Worm (Caenorhabditis elegans) whole organism, L4 larva: Measurements from ENCODE around the gene cah-4.

ENCODE experiments used
- F10B5.3 ChIP-seq: sonication (generic microtip); optimal IDR thresholded peaks from 2 replicates; lab custom pipeline; 2016; ENCODE audit warnings: mild to moderate bottlenecking, missing genetic modification characterization, missing compliant biosample characterization
- F37D6.2 ChIP-seq: sonication (generic microtip); optimal IDR thresholded peaks from 2 replicates; lab custom pipeline; 2016; ENCODE audit warnings: mild to moderate bottlenecking, missing genetic modification characterization, missing compliant biosample characterization
- T20F7.1 ChIP-seq: fragments of 200-800 bp; sonication (Bioruptor generic); optimal IDR thresholded peaks from 2 replicates; lab custom pipeline; 2018; ENCODE audit warnings: mild to moderate bottlenecking, missing genetic modification characterization, missing compliant biosample characterization
- Y105C5A.15 ChIP-seq: fragments of 200-800 bp; sonication (Bioruptor generic); IDR thresholded peaks from 2 replicates; pipeline ENCODE4 v1.3.6; 2022; ENCODE audit warnings: missing genetic modification characterization, missing compliant biosample characterization
- Y48G9A.11 ChIP-seq: fragments of 200-800 bp; sonication (Bioruptor generic); IDR thresholded peaks from 2 replicates; pipeline ENCODE4 v1.3.6; 2022; ENCODE audit warnings: missing genetic modification reagents, missing genetic modification characterization, missing compliant biosample characterization
- Y5F2A.4 ChIP-seq: fragments of 200-800 bp; sonication (Bioruptor generic); optimal IDR thresholded peaks from 2 replicates; lab custom pipeline; 2018; ENCODE audit warnings: mild to moderate bottlenecking, missing genetic modification characterization, missing compliant biosample characterization
- Y75B8A.6 ChIP-seq: fragments of 200-800 bp; sonication (Bioruptor generic); IDR thresholded peaks from 2 replicates; pipeline ENCODE4 v1.3.6; 2022; ENCODE audit warnings: missing genetic modification reagents, missing genetic modification characterization, missing compliant biosample characterization
- ZK337.2 ChIP-seq: fragments of 200-800 bp; sonication (Bioruptor generic); IDR thresholded peaks from 2 replicates; pipeline ENCODE4 v1.3.6; 2022; ENCODE audit warnings: missing genetic modification reagents, missing genetic modification characterization, missing compliant biosample characterization
- ZK546.5 ChIP-seq, 2 experiments: sonication (generic microtip); optimal IDR thresholded peaks; 2 replicates each; lab custom pipeline; 2017; ENCODE audit warnings: missing biosample characterization in 2 of 2, missing genetic modification characterization in 2 of 2
- ceh-28 ChIP-seq: fragments of 150-350 bp; optimal IDR thresholded peaks from 2 replicates; lab custom pipeline; 2014; ENCODE audit warnings: missing biosample characterization, missing genetic modification reagents, missing genetic modification characterization
- ces-1 ChIP-seq: fragments of 150-350 bp; sonication (generic microtip); optimal IDR thresholded peaks from 4 replicates; lab custom pipeline; 2014; ENCODE audit warnings: missing biosample characterization, missing genetic modification reagents, missing genetic modification characterization
- daf-19 ChIP-seq: fragments of 200-800 bp; sonication (Bioruptor generic); conservative IDR thresholded peaks from 2 replicates; pipeline ENCODE4 v1.3.6; 2022; ENCODE audit warnings: missing genetic modification characterization, missing compliant biosample characterization
- dmd-8 ChIP-seq: fragments of 200-800 bp; sonication (Bioruptor generic); IDR thresholded peaks from 2 replicates; pipeline ENCODE4 v1.3.6; 2022; ENCODE audit warnings: missing genetic modification characterization, missing compliant biosample characterization
- dpl-1 ChIP-seq: fragments of 150-350 bp; optimal IDR thresholded peaks from 2 replicates; lab custom pipeline; 2014; ENCODE audit warnings: missing biosample characterization, missing genetic modification reagents, missing genetic modification characterization
- duxl-1 ChIP-seq: sonication (generic microtip); optimal IDR thresholded peaks from 2 replicates; lab custom pipeline; 2016; ENCODE audit warnings: mild to moderate bottlenecking, missing genetic modification characterization, moderate library complexity, missing compliant biosample characterization; ENCODE audit not compliant: poor library complexity
- dve-1 ChIP-seq: sonication (generic microtip); optimal IDR thresholded peaks from 2 replicates; lab custom pipeline; 2017; ENCODE audit warnings: antibody characterized with exemption, mild to moderate bottlenecking, missing genetic modification characterization, missing compliant biosample characterization; ENCODE audit not compliant: insufficient read depth
- egl-27 ChIP-seq: sonication (generic microtip); optimal IDR thresholded peaks from 3 replicates; lab custom pipeline; 2017; ENCODE audit warnings: missing biosample characterization, missing genetic modification reagents, missing genetic modification characterization
- fkh-10 ChIP-seq: fragments of 150-350 bp; optimal IDR thresholded peaks from 2 replicates; lab custom pipeline; 2014; ENCODE audit warnings: missing biosample characterization, missing genetic modification reagents, missing genetic modification characterization
- fos-1 ChIP-seq: fragments of 150-350 bp; optimal IDR thresholded peaks from 2 replicates; lab custom pipeline; 2014; ENCODE audit warnings: missing biosample characterization, missing genetic modification characterization
- gei-8 ChIP-seq: fragments of 200-800 bp; sonication (Bioruptor generic); optimal IDR thresholded peaks from 2 replicates; lab custom pipeline; 2018; ENCODE audit warnings: mild to moderate bottlenecking, missing genetic modification characterization, missing compliant biosample characterization
- hlh-30 ChIP-seq: sonication (generic microtip); optimal IDR thresholded peaks from 2 replicates; lab custom pipeline; 2017; ENCODE audit warnings: antibody characterized with exemption, mild to moderate bottlenecking, missing genetic modification characterization, missing compliant biosample characterization; ENCODE audit not compliant: insufficient read depth
- hmg-1.1 ChIP-seq: fragments of 200-800 bp; sonication (Bioruptor generic); IDR thresholded peaks from 2 replicates; pipeline ENCODE4 v1.3.6; 2022; ENCODE audit warnings: missing genetic modification reagents, missing genetic modification characterization, missing compliant biosample characterization
- lim-7 ChIP-seq: fragments of 200-800 bp; sonication (Bioruptor generic); IDR thresholded peaks from 2 replicates; pipeline ENCODE4 v1.3.6; 2022; ENCODE audit warnings: missing genetic modification characterization, missing compliant biosample characterization
- lin-1 ChIP-seq: fragments of 200-800 bp; sonication (Bioruptor generic); IDR thresholded peaks from 2 replicates; pipeline ENCODE4 v1.3.6; 2022; ENCODE audit warnings: missing genetic modification reagents, missing genetic modification characterization, missing compliant biosample characterization
- lin-13 ChIP-seq: fragments of 150-350 bp; optimal IDR thresholded peaks from 2 replicates; lab custom pipeline; 2014; ENCODE audit warnings: missing biosample characterization, missing genetic modification reagents, missing genetic modification characterization
- lin-38 ChIP-seq: fragments of 200-800 bp; sonication (Bioruptor generic); IDR thresholded peaks from 2 replicates; pipeline ENCODE4 v1.3.6; 2022; ENCODE audit warnings: missing genetic modification reagents, missing genetic modification characterization, missing compliant biosample characterization
- lin-39 ChIP-seq: fragments of 150-350 bp; optimal IDR thresholded peaks from 2 replicates; lab custom pipeline; 2014; ENCODE audit warnings: missing biosample characterization, missing genetic modification reagents, missing genetic modification characterization
- lir-3 ChIP-seq: sonication (generic microtip); optimal IDR thresholded peaks from 2 replicates; lab custom pipeline; 2016; ENCODE audit warnings: mild to moderate bottlenecking, missing genetic modification characterization, missing compliant biosample characterization
- madf-5 ChIP-seq, 2 experiments: fragments of 200-800 bp; sonication (Bioruptor generic); IDR thresholded peaks; 2 replicates each; pipeline ENCODE4 v1.3.6; 2022; ENCODE audit warnings: missing compliant biosample characterization in 2 of 2, missing genetic modification characterization in 2 of 2
- madf-9 ChIP-seq: fragments of 200-800 bp; sonication (Bioruptor generic); conservative IDR thresholded peaks from 2 replicates; pipeline ENCODE4 v1.3.6; 2022; ENCODE audit warnings: missing genetic modification reagents, missing genetic modification characterization, missing compliant biosample characterization
- mdl-1 ChIP-seq, 2 experiments: fragments of 150-350 bp in 1 of 2; sonication (generic microtip) in 1 of 2; optimal IDR thresholded peaks; 2 replicates each; lab custom pipeline; 2014 to 2017; ENCODE audit warnings: missing biosample characterization in 2 of 2, missing genetic modification characterization in 2 of 2
- mep-1 ChIP-seq: fragments of 150-350 bp; sonication (generic microtip); optimal IDR thresholded peaks from 3 replicates; lab custom pipeline; 2014; ENCODE audit warnings: missing biosample characterization, missing genetic modification characterization
- mes-2 ChIP-seq: sonication (generic microtip); optimal IDR thresholded peaks from 2 replicates; lab custom pipeline; 2016; ENCODE audit warnings: missing genotype, mild to moderate bottlenecking, missing genetic modification characterization, missing compliant biosample characterization; ENCODE audit not compliant: poor library complexity, severe bottlenecking
- mxl-3 ChIP-seq: fragments of 200-800 bp; sonication (Bioruptor generic); optimal IDR thresholded peaks from 2 replicates; lab custom pipeline; 2018; ENCODE audit warnings: mild to moderate bottlenecking, missing genetic modification characterization, missing compliant biosample characterization
- nhr-10 ChIP-seq: fragments of 150-350 bp; optimal IDR thresholded peaks from 2 replicates; lab custom pipeline; 2014; ENCODE audit warnings: missing biosample characterization, missing genetic modification characterization
- nhr-102 ChIP-seq: sonication (generic microtip); optimal IDR thresholded peaks from 2 replicates; lab custom pipeline; 2016; ENCODE audit warnings: mild to moderate bottlenecking, missing genetic modification characterization, moderate library complexity, missing compliant biosample characterization
- nhr-111 ChIP-seq: fragments of 200-800 bp; sonication (Bioruptor generic); optimal IDR thresholded peaks from 2 replicates; lab custom pipeline; 2018; ENCODE audit warnings: mild to moderate bottlenecking, missing genetic modification characterization, missing compliant biosample characterization
- nhr-237 ChIP-seq: sonication (generic microtip); optimal IDR thresholded peaks from 2 replicates; lab custom pipeline; 2017; ENCODE audit warnings: missing biosample characterization, missing genetic modification characterization
- nhr-28 ChIP-seq: fragments of 150-350 bp; optimal IDR thresholded peaks from 2 replicates; lab custom pipeline; 2014; ENCODE audit warnings: missing biosample characterization, missing genetic modification characterization
- nhr-41 ChIP-seq: fragments of 200-800 bp; sonication (Bioruptor generic); IDR thresholded peaks from 2 replicates; pipeline ENCODE4 v1.3.6; 2022; ENCODE audit warnings: missing genetic modification reagents, missing genetic modification characterization, missing compliant biosample characterization
- nhr-42 ChIP-seq: fragments of 200-800 bp; sonication (Bioruptor generic); IDR thresholded peaks from 2 replicates; pipeline ENCODE4 v1.3.6; 2022; ENCODE audit warnings: missing genetic modification characterization, missing compliant biosample characterization
- nhr-48 ChIP-seq: sonication (generic microtip); optimal IDR thresholded peaks from 2 replicates; lab custom pipeline; 2016; ENCODE audit warnings: mild to moderate bottlenecking, missing genetic modification characterization, missing compliant biosample characterization
- nhr-6 ChIP-seq: fragments of 150-350 bp; optimal IDR thresholded peaks from 2 replicates; lab custom pipeline; 2014; ENCODE audit warnings: missing biosample characterization, missing genetic modification characterization
- skn-1 ChIP-seq: fragments of 150-350 bp; optimal IDR thresholded peaks from 2 replicates; lab custom pipeline; 2014; ENCODE audit warnings: missing biosample characterization, missing genetic modification characterization
- snpc-1.2 ChIP-seq: fragments of 200-800 bp; sonication (Bioruptor generic); IDR thresholded peaks from 2 replicates; pipeline ENCODE4 v1.3.6; 2022; ENCODE audit warnings: missing genetic modification reagents, missing genetic modification characterization, missing compliant biosample characterization
- snpc-4 ChIP-seq: fragments of 150-350 bp; optimal IDR thresholded peaks from 2 replicates; lab custom pipeline; 2014; ENCODE audit warnings: missing biosample characterization, missing genetic modification characterization
- spr-1 ChIP-seq: sonication (generic microtip); optimal IDR thresholded peaks from 2 replicates; lab custom pipeline; 2016; ENCODE audit warnings: mild to moderate bottlenecking, missing genetic modification characterization, missing compliant biosample characterization
- tag-97 ChIP-seq: fragments of 200-800 bp; sonication (Bioruptor generic); IDR thresholded peaks from 2 replicates; pipeline ENCODE4 v1.3.6; 2022; ENCODE audit warnings: missing genetic modification characterization, missing compliant biosample characterization
- tra-1 ChIP-seq: fragments of 200-800 bp; sonication (Bioruptor generic); IDR thresholded peaks from 2 replicates; pipeline ENCODE4 v1.3.6; 2022; ENCODE audit warnings: missing genetic modification reagents, missing genetic modification characterization, missing compliant biosample characterization
- zip-2 ChIP-seq: fragments of 150-350 bp; optimal IDR thresholded peaks from 2 replicates; lab custom pipeline; 2014; ENCODE audit warnings: missing biosample characterization, missing genetic modification characterization
- ztf-11 ChIP-seq: fragments of 150-350 bp; optimal IDR thresholded peaks from 2 replicates; lab custom pipeline; 2014; ENCODE audit warnings: missing biosample characterization, missing genetic modification characterization
- ztf-7 ChIP-seq: fragments of 150-350 bp; optimal IDR thresholded peaks from 2 replicates; lab custom pipeline; 2014; ENCODE audit warnings: missing biosample characterization, missing genetic modification characterization

Gene cah-4

ce11 chrX:13514384-13514783 lies 28.0 kb upstream of the cah-4 start (continued):
- TF ChIP-seq nhr-42 (GFP tag; lab: Robert Waterston, UW) (peak; percentile 92), lir-3 (tag; lab: Kevin White, UChicago) (no peak), nhr-237 (tag; lab: Kevin White, UChicago) (peak; percentile 60), nhr-28 (tag; lab: Kevin White, UChicago) (peak; percentile 80), ZK546.5 (tag; optimal IDR thresholded peaks at IDR 0.05; lab: Kevin White, UChicago) (peak in 1 of 2 experiments; percentile 27), lin-39 (tag; lab: Kevin White, UChicago) (no peak), ceh-28 (peak; percentile 72), gei-8 (GFP tag; lab: Kevin White, UChicago) (no peak), mdl-1 (tag; optimal IDR thresholded peaks at IDR 0.05; lab: Kevin White, UChicago) (peak; percentile 66 to 73), mxl-3 (GFP tag; lab: Kevin White, UChicago) (peak; percentile 63), hlh-30 (tag; lab: Kevin White, UChicago) (peak; percentile 81), ztf-11 (tag; lab: Kevin White, UChicago) (no peak), Y75B8A.6 (GFP tag; lab: Robert Waterston, UW) (no peak), mes-2 (tag; lab: Kevin White, UChicago) (peak; percentile 82), snpc-1.2 (GFP tag; lab: Robert Waterston, UW) (no peak), F37D6.2 (peak; percentile 96), skn-1 (no peak), lin-1 (GFP tag; lab: Robert Waterston, UW) (0 out of 2 replicates have a peak, but pooled peaks have one; percentile 11), fkh-10 (GFP tag; lab: Kevin White, UChicago) (peak; percentile 82), dve-1 (tag; lab: Kevin White, UChicago) (peak; percentile 95), nhr-111 (GFP tag; lab: Kevin White, UChicago) (no peak), nhr-10 (tag; lab: Kevin White, UChicago) (peak; percentile 62), Y105C5A.15 (GFP tag; lab: Robert Waterston, UW) (no peak), egl-27 (tag; lab: Kevin White, UChicago) (no peak), nhr-102 (tag; lab: Kevin White, UChicago) (peak; percentile 97), lin-13 (GFP tag; lab: Kevin White, UChicago) (peak; percentile 76), tra-1 (GFP tag; lab: Robert Waterston, UW) (peak; percentile 62; the same call in 1 of the 2 replicates), T20F7.1 (GFP tag; lab: Kevin White, UChicago) (peak; percentile 87), dpl-1 (GFP tag; lab: Kevin White, UChicago) (peak; percentile 59), hmg-1.1 (GFP tag; lab: Robert Waterston, UW) (peak; percentile 96), zip-2 (peak; percentile 91), madf-9 (peak; percentile 74), Y5F2A.4 (GFP tag; lab: Kevin White, UChicago) (peak; percentile 13), F10B5.3 (tag; lab: Kevin White, UChicago) (peak; percentile 94), lim-7 (GFP tag; lab: Robert Waterston, UW) (no peak), dmd-8 (GFP tag; lab: Robert Waterston, UW) (no peak), nhr-6 (tag; lab: Kevin White, UChicago) (peak; percentile 75), mep-1 (tag; lab: Kevin White, UChicago) (peak; percentile 98), spr-1 (tag; lab: Kevin White, UChicago) (peak; percentile 82), duxl-1 (tag; lab: Kevin White, UChicago) (peak; percentile 97), tag-97 (GFP tag; lab: Robert Waterston, UW) (no peak), snpc-4 (tag; lab: Kevin White, UChicago) (no peak), nhr-41 (GFP tag; lab: Robert Waterston, UW) (no peak), ztf-7 (tag; lab: Kevin White, UChicago) (peak; percentile 95), lin-38 (peak; percentile 70), daf-19 (no peak), fos-1 (tag; lab: Kevin White, UChicago) (no peak), ces-1 (peak; percentile 89), Y48G9A.11 (GFP tag; lab: Robert Waterston, UW) (no peak), madf-5 (GFP tag; IDR thresholded peaks at IDR 0.05; lab: Robert Waterston, UW) (peak in 1 of 2 experiments; percentile 66; a peak in 1 of 4 replicates), ZK337.2 (GFP tag; lab: Robert Waterston, UW) (no peak), nhr-48 (tag; lab: Kevin White, UChicago) (peak; percentile 82)
